Worm (Caenorhabditis elegans): ENCODE results near the gene str-185.

str-185 gene

ce11 chrIV:4472418-4473173 lies 42.8 kb upstream of the str-185 start:
- TF ChIP-seq nhr-2 (tag; optimal IDR thresholded peaks at IDR 0.05), result no peak
- TF ChIP-seq cnd-1 (tag; optimal IDR thresholded peaks at IDR 0.05), result no peak
- TF ChIP-seq nhr-12 (tag; optimal IDR thresholded peaks at IDR 0.05), result no peak
- no peak for TF ChIP-seq blmp-1 (tag; optimal IDR thresholded peaks at IDR 0.05)
- TF ChIP-seq snpc-4 (tag; optimal IDR thresholded peaks at IDR 0.05), result no peak
- no peak for TF ChIP-seq elt-1 (tag; optimal IDR thresholded peaks at IDR 0.05; ENCODE audit: borderline replicate concordance, insufficient read depth)
- TF ChIP-seq lsy-2 (tag; optimal IDR thresholded peaks at IDR 0.05), result no peak

- no peak for TF ChIP-seq ham-2 (GFP tag; optimal IDR thresholded peaks at IDR 0.05)
- no peak for TF ChIP-seq sptf-1 (tag; optimal IDR thresholded peaks at IDR 0.05)
- TF ChIP-seq ceh-39 (tag; optimal IDR thresholded peaks at IDR 0.05), result no peak
- TF ChIP-seq ztf-11 (tag; optimal IDR thresholded peaks at IDR 0.05), result no peak
- no peak for TF ChIP-seq unc-120 (tag; optimal IDR thresholded peaks at IDR 0.05; ENCODE audit: poor library complexity, severe bottlenecking)
- TF ChIP-seq tbx-8 (GFP tag; optimal IDR thresholded peaks at IDR 0.05), result no peak
- no peak for TF ChIP-seq blmp-1 (tag; optimal IDR thresholded peaks at IDR 0.05)
- no peak for TF ChIP-seq hlh-1 (tag; optimal IDR thresholded peaks at IDR 0.05)
- no peak for TF ChIP-seq pha-4 (tag; optimal IDR thresholded peaks at IDR 0.05)
- no peak for TF ChIP-seq elt-3 (tag; optimal IDR thresholded peaks at IDR 0.05)
- TF ChIP-seq lin-32 (GFP tag; optimal IDR thresholded peaks at IDR 0.05), result no peak
- TF ChIP-seq nhr-76 (tag; optimal IDR thresholded peaks at IDR 0.05), result no peak
- TF ChIP-seq M03D4.4 (tag; optimal IDR thresholded peaks at IDR 0.05), result no peak
- no peak for TF ChIP-seq lin-13 (tag; optimal IDR thresholded peaks at IDR 0.05)
- TF ChIP-seq nhr-28 (tag; optimal IDR thresholded peaks at IDR 0.05), result no peak
- no peak for TF ChIP-seq mls-2 (tag; optimal IDR thresholded peaks at IDR 0.05)
- no peak for TF ChIP-seq unc-62 (GFP tag; optimal IDR thresholded peaks at IDR 0.05)
- no peak for TF ChIP-seq mab-5 (tag; optimal IDR thresholded peaks at IDR 0.05)
- no peak for TF ChIP-seq ceh-43 (GFP tag; optimal IDR thresholded peaks at IDR 0.05)
Measured at ce11 chrIV:4470885-4471772, 41.3 kb upstream of the str-185 start.

ce11 chrIV:4469770-4470709 lies 40.2 kb upstream of the str-185 start:
- TF ChIP-seq sem-2 (GFP tag; optimal IDR thresholded peaks at IDR 0.05) (peak; percentile 5), pha-4 (tag; optimal IDR thresholded peaks at IDR 0.05) (peak; percentile 50), ceh-43 (GFP tag; optimal IDR thresholded peaks at IDR 0.05) (no peak), mab-5 (tag; optimal IDR thresholded peaks at IDR 0.05) (no peak), cnd-1 (tag; optimal IDR thresholded peaks at IDR 0.05) (no peak), unc-120 (tag; optimal IDR thresholded peaks at IDR 0.05; ENCODE audit: poor library complexity, severe bottlenecking) (no peak), nhr-2 (tag; optimal IDR thresholded peaks at IDR 0.05) (no peak), hlh-1 (tag; optimal IDR thresholded peaks at IDR 0.05) (peak; percentile 45), drap-1 (GFP tag; optimal IDR thresholded peaks at IDR 0.05) (peak; percentile 30)

ce11 chrIV:4469055-4469454 lies 39.3 kb upstream of the str-185 start:
- no peak for TF ChIP-seq sem-2 (GFP tag; optimal IDR thresholded peaks at IDR 0.05)
- no peak for TF ChIP-seq hlh-1 (tag; optimal IDR thresholded peaks at IDR 0.05)

Data from whole organism, mixed stage, embryonic.